Fruit fly (Drosophila melanogaster) ovary, adult (tissue): Measurements from ENCODE around the gene Oseg5.

Source experiments
- CG17801 ChIP-seq: fragments of 200-800 bp; optimal IDR thresholded peaks from 2 replicates; lab custom pipeline; 2019; ENCODE audit warnings: missing biosample characterization, mild to moderate bottlenecking, missing genetic modification characterization, moderate library complexity; ENCODE audit not compliant: partially characterized antibody

The Oseg5 gene

DNA sequence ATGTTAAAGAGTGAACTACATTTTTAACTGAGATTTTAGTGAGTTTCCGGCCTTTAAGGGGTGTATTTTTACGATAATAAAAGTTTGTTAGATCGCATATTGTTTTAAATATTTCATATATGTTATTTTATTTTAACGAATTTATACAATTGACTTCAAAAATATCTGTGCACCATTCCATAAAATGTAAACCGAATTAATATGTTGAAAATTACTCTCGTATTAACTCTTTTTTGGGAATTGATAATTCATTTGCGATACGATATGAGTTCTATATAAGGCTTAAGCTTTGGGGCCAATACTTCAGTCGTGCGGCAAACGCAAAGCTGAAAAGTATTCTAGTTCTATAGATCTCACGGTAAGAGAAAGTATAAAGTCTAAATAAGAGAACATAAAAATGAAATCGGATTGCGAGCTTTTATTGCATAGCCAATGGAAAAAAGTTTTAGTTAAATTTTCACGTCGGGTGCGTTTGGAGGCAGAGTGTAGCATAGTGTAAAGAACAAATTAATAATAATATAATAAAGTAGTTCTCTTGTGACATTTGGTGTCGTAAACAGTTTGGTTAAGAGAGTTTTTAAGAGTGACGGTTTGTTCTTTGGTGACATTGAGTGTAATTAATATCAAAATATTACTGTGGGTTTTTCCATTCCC is 11.4 kb downstream of the Oseg5 start:
- no peak for TF ChIP-seq CG17801 (GFP tag; lab: Kevin White, UChicago)

DNA sequence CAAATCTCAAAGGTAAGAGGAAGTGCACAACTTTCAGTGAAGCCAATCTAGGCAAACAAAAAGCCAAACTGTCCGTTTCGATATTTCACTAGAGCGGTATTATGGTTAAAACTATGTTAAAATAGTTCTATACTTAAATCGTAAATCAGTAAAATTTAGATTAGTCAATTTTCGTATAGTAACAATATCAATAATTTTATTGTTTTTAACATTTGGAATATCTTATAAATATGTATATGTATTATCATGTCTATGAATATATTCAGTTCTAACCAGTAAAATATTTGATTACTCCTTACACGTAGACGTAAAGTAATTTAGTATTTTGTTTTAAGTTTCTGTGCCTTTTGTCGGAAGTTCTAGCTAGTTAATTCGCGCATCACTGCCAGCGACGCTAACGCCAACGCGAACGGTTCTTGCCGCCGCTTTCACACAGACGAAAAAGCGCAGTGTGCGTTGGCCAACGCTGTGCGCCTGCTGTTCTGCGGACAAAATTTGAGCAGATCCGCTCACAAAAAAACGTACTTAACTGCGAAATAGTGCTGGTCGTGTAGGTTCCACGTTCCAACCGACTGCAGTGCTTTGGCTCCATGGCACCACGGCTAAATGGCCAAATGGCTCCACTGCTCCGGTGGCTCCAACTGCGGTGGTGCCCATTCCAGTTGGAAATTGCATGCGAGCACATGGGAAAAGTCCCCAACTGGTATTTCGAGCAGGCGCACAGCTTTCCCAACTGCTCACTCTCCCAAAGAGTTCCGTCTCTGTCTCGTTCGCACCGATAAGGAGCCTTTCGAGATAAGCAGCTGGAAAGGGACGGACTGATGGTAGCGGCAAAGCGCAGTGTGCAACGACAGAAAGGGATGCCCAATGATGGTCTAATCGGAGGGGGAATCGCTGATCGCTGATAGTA is 12.2 kb downstream of the Oseg5 start:
- TF ChIP-seq CG17801 (GFP tag; lab: Kevin White, UChicago): peak; percentile 55

DNA sequence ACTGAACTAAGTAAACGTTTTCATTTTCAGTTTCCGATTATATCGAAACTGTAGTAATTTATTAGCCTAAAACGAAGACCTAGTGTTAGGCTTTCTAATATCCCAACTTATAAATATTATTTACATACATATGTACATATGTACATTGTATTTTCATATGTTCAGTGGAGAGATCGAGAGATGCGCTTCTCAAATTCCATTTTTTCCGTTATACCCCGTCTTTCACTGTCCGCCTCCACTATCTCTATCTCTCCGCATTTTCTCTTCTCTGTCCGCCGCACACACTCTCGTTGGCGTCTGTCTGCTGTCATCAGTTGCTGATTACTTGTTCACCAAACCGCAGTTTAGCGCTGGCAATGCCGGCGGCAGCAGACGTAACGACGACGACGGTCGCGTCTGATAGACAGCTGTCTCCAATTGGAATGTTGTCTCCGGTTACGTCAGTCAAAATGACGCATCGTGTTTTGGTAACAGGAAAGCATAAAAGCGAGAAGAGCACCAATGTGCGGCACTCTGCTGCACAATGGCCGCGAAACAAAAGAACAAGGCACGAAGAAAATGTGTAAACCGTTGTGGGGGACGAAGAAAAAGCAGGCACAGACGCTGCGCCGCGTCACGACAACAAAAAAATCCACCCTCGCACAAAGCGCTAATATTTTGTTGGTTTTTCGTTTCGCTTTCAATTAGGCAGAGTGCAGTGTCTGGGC is 13.0 kb downstream of the Oseg5 start, which contains the start of gene CG9331:
TSS of gene CG9331 (plus strand) at position 340 of the 707 bp plus-strand sequence.
- no peak for TF ChIP-seq CG17801 (GFP tag; lab: Kevin White, UChicago)

DNA sequence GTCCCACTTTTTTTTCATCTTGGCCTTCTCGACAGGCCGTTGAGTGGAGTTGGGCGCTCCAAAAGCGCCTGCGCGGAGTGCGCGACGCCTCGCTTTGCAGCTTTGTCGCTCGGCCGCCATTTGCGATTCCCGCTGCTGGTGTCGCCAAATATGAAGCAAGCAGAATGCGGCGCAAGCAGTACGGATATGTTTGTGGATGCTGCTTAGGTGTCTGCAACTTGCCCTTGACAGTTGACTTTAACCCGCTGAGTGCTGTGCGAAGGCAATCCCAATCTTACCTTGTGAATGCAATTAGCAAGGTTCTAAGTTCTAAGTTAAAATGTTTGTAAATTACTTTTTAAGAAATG is 13.6 kb downstream of the Oseg5 start:
- TF ChIP-seq CG17801 (GFP tag; lab: Kevin White, UChicago): no peak

DNA sequence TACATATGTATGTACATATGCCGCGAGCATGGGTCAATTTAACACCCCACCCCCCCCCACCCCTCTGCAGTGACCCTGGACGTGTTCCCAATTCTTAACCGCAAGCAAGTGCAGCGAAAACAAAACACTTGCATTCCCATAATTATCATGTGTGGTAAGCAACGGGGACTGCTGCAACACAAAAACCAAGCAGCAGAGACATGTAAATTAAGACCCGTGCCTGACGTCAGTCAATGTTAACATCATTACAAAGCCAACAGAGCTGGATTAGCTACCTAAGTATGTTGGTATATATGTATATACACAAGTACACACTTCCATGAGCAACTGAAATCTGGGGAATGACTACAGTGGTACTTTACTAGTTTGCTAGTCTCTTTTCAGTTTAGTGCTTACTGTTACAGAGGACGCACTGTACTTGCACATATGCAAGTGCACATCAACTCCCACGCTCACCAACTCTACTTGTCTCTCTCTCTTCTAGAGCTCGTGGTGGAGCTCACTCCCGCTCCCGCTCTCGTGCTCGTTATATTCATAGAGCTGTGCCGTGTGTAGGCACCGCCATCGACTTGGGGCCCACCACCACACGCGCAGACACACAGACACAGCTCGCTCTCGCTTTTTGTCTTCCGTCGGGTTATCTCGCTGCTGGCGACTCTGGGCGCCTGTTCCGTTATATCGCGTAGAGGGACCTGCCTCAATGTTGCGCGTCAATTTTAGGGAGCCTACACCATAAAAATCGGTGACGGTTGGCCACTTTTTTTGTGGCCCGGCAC is 14.2 kb downstream of the Oseg5 start:
- TF ChIP-seq CG17801 (GFP tag; lab: Kevin White, UChicago): peak; percentile 50

DNA sequence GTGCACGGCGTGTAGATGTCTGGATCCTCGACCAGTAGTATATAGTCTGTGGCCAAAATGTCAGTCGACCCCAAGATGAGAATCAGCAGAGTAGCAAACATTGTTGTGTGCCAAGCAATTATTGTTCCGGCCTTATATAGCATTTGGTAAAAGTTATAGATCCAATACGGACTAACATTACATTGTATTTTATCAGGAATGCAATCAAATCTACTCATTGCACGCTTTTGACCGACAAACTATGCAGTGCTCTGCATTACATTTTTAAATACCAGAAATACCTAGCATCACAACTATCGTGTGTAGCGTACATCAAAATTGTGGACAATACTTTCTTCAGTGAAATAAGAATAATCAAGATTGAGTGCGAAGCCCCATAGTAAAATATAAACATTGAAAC is 14.9 kb downstream of the Oseg5 start, which contains the start of gene CheB38c:
TSS of gene CheB38c (minus strand) at position 101 of the 400 bp plus-strand sequence.
- no peak for TF ChIP-seq CG17801 (GFP tag; lab: Kevin White, UChicago)

DNA sequence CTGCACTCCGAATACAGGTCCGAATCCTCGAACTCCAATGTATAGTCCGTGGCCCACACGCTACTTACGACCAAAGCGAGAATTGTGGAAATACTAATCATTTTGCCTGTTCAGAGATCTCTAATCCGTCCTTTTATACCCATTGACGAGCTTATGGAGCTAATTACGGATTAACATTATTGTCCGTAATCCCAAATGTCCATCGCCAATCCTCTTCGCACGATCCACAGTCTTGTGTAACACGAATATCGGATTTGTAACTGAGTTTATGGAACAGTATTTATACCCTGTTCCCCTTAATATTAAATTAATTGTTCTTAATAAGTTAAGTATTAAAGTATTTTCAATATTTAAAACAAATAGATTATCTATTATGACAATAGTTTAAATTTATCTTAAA is 17.2 kb downstream of the Oseg5 start, which contains the start of gene CheB38a:
TSS of gene CheB38a (minus strand) at position 101 of the 400 bp plus-strand sequence.
- TF ChIP-seq CG17801 (GFP tag; lab: Kevin White, UChicago): no peak

DNA sequence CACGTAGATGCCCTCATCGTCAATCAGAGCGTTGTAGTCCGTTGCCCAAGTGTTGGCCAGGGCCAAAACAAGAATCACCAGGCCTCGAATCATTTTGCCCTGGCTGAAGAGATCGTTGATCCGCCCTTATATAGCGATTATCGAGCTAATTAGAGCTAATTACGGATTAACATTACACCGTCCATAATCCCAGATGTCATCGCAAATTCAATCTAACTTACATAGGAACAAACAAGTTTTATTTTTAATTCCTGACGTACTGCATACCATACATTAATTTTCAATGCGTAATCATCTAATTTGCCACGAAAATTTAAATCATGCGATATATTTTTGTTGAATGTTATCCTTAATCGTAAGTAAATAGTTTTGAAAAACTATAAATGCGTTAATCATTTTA is 18.5 kb downstream of the Oseg5 start, which contains the start of gene CheB38b:
TSS of gene CheB38b (minus strand) at position 101 of the 400 bp plus-strand sequence.
- TF ChIP-seq CG17801 (GFP tag; lab: Kevin White, UChicago): no peak

DNA sequence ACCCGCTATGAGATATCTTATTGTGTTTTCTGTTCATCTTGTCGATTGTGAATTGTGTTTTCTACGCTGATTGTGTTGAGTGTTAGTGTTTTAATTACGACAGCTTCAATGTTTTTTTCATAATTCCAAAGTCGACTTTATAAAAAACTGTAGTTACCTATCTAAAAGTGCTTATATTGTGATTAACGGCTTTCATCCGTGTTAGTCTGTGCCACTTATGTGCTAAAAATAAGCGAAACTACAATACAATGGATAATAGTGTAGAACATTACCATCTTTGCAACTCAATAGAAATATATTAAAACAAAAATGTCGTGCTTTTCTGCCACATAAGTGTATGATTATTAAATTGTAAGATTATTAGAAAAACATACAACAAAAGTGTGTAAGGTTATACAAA is 19.5 kb downstream of the Oseg5 start, which contains the start of gene CG33322:
TSS of gene CG33322 (minus strand) at position 101 of the 400 bp plus-strand sequence.
- TF ChIP-seq CG17801 (GFP tag; lab: Kevin White, UChicago): no peak

DNA sequence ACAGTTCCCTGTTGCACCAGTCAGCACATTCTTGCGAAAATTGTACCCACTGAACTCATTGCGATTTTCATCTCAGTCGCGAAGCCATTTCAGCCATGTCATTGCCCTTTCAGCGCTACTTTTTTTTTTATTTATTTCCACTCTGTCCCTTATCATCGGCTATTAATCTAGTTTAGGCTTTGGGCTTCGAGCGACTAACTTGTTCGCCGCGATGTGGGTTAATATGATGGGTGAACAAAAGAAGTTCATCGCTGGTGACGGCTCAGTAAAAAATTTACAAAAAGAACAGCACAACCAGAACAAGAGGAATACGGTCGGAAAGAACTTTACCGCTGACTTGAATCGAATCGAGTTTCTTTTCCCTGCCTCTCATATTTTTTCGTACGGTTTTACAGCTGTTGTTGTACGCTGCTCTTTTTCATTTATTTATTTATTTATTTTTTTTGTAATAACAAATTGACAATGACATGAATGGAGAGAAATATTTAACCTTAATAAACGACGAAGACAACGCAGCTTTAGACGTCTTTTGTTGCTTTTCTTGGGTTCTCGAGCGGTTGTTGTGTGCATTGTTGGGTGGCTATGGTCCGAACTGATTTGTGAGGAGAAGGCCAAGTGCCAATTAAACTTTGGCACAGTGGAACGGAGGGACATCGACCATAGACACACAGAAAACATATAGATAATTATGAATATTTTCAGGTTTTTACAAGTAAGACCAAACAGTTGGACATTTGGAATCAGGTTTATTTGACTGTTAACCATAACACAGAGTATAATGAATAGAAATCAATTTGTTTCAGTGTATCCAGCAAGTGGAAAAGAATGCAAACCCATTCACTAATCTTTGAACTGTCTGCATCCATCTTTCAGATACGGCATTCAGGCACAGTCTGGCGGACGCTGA is 23.1 kb downstream of the Oseg5 start:
- peak; percentile 40 for TF ChIP-seq CG17801 (GFP tag; lab: Kevin White, UChicago)

DNA sequence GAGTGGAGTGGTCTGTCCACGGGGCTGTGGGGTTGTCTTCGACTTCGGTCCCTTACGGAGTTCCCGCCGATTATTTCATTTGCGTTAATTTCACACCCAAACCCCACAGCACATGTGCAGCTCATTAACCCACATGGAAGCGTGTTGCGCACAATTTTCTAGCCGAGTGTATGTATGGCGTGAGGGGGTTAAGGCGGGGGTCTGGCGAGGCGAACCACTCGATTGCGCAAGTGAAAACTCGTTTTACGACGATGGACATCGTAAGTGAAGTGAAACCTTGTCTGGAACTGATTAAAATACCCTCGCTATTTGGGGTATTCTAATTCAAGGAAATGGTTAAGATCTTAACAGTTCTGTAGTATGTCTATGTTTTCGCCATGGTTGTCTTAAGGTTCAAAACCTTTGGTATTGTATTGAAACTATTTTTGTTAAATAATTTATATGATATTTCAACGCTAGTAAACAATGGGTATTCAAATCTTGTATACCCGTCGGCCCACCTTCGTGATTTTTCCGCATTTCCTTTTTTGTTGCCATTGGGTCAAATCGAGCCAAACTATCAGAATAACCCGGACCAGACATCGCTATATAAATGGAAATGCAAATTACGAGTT is 24.5 kb downstream of the Oseg5 start:
- no peak for TF ChIP-seq CG17801 (GFP tag; lab: Kevin White, UChicago)

DNA sequence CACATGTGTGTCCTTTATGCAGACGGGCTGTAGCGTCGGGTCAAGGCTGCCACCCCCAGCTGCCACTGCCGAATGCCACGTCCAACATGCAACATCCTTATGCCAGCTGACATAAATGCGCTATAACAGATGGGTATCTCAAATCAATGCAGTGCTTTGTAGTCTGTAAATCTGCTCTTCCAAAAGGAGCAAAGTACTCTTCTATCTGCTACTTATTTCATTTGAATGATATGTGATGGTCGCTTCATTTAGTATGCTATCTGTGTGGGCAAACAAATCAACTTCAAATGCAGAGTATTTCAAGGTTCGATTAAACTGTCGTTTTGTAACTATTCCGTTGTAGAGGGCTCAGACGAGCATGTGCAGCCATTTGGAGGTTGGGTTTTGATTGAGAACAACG is 26.4 kb downstream of the Oseg5 start:
- TF ChIP-seq CG17801 (GFP tag; lab: Kevin White, UChicago): no peak
